Fruit fly (Drosophila melanogaster): ENCODE data around the gene scat.

The scat gene

dm6 chr2L:9457865-9458264, 26.7 kb downstream of the scat start:
- no peak for TF ChIP-seq Abd-B (GFP tag; optimal IDR thresholded peaks at IDR 0.05)
- peak; percentile 45 for TF ChIP-seq br (GFP tag; optimal IDR thresholded peaks at IDR 0.05)
- TF ChIP-seq jim (GFP tag; optimal IDR thresholded peaks at IDR 0.05) = peak; percentile 33
- peak; percentile 7 for TF ChIP-seq Sp1 (GFP tag; optimal IDR thresholded peaks at IDR 0.05)
- no peak for TF ChIP-seq ey (GFP tag; optimal IDR thresholded peaks at IDR 0.05)
- no peak for TF ChIP-seq tai (GFP tag; optimal IDR thresholded peaks at IDR 0.05)
- TF ChIP-seq Hr78 (GFP tag; optimal IDR thresholded peaks at IDR 0.05) = no peak
- peak; percentile 7 for TF ChIP-seq h (GFP tag; optimal IDR thresholded peaks at IDR 0.05)
- no peak for TF ChIP-seq foxo (GFP tag; optimal IDR thresholded peaks at IDR 0.05)

- TF ChIP-seq Mio (GFP tag; optimal IDR thresholded peaks at IDR 0.05) (no peak), Abd-B (GFP tag; optimal IDR thresholded peaks at IDR 0.05) (no peak), Dif (GFP tag; optimal IDR thresholded peaks at IDR 0.05; ENCODE audit: partially characterized antibody) (peak; percentile 30), br (GFP tag; optimal IDR thresholded peaks at IDR 0.05) (peak; percentile 3)
These were observed 28.3 kb downstream of the scat start for dm6 chr2L:9459372-9460091.

DNA sequence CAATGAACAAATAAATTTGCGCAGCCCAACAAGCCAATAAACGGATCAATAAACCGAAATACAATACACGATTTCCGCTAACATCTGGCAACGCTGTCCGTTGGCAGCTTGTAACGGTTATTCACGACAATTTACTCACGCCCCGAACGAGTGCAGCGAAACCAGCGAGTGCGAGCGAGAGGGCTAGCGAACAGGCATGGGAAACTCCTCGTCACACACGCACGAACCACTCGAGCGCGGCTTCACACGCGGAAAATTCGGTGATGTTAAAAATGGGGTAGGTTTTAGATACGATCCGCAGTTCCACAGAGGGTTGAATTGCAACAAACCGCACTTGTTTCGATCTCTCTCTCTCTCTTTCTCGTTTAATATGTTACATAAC, 28.9 kb downstream of the scat start:
- no peak for TF ChIP-seq Rel (GFP tag; optimal IDR thresholded peaks at IDR 0.05)
- peak; percentile 59 for TF ChIP-seq Rel (tag; optimal IDR thresholded peaks at IDR 0.05)
- no peak for TF ChIP-seq CG32264 (GFP tag; optimal IDR thresholded peaks at IDR 0.05)
- TF ChIP-seq CG9705 (GFP tag; optimal IDR thresholded peaks at IDR 0.05) = no peak
- no peak for TF ChIP-seq fru (GFP tag; optimal IDR thresholded peaks at IDR 0.05)
- TF ChIP-seq Hr78 (GFP tag; optimal IDR thresholded peaks at IDR 0.05) = no peak
- no peak for TF ChIP-seq N (GFP tag; optimal IDR thresholded peaks at IDR 0.05)

DNA sequence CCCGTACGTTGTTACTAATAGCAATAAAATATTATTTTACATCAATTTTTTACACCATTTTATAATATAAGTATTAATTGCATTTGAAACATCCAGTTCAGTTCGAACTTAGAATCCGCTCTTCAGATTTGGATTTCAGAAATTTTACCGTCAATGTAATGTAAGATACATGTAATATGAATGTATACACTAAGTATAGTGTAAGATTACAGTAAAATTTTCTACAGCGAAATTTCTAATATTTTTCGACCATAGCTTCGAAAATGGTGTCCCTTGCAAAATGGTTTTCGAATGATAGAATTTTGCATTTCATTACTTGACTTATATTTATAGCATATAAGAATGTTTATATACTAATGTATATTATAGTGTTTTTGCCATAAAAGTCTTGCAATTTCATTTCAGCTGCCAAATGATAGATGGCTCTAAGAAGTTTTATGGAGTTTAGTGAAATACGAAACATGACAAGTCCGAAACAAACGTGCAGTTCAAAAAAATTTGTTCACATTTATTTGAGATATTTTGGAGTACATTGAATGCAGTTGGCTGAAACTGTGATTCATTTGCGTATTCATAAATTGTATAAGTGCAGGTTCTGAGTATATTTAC, 33.4 kb downstream of the scat start:
- TF ChIP-seq ey (GFP tag; optimal IDR thresholded peaks at IDR 0.05) = no peak
- TF ChIP-seq brk (GFP tag; optimal IDR thresholded peaks at IDR 0.05) = peak; percentile 0

DNA sequence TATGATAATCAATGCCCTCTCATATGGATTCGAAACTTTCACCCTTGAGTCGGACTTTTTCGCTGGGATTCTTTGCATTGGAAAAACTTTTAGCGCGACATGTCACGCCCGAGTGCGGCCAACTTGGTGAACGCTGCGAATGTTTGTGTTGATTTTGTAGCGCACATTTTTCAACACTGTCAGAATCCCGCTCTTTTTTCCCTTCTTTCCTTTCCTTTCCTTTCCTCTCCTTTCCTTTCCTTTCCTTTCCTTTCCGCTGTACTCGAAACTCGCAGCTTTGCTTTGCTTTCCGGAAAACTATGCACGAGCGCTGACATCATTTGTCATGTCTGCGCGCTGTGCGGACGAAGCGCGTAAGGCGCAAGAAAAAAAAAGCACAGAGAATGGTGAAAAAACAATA, 36.2 kb downstream of the scat start:
- TF ChIP-seq Vsx2 (GFP tag; optimal IDR thresholded peaks at IDR 0.05; ENCODE audit: partially characterized antibody) (no peak), dmrt93B (GFP tag; optimal IDR thresholded peaks at IDR 0.05) (no peak), Hnf4 (GFP tag; optimal IDR thresholded peaks at IDR 0.05) (no peak), Dfd (GFP tag; optimal IDR thresholded peaks at IDR 0.05) (no peak), foxo (GFP tag; optimal IDR thresholded peaks at IDR 0.05) (no peak), Myc (optimal IDR thresholded peaks at IDR 0.05) (no peak), usp (GFP tag; optimal IDR thresholded peaks at IDR 0.05) (no peak)

All from whole organism, wandering third instar larva.